Worm (Caenorhabditis elegans) whole organism, L1 larva: ENCODE results near the gene Y42A5A.5.

Source experiments
- C04F5.9 ChIP-seq: sonication (generic microtip); optimal IDR thresholded peaks from 2 replicates; lab custom pipeline; 2016; ENCODE audit warnings: missing genetic modification characterization, missing compliant biosample characterization
- C16A3.4 ChIP-seq: fragments of 150-350 bp; optimal IDR thresholded peaks from 2 replicates; lab custom pipeline; 2014; ENCODE audit warnings: missing biosample characterization, missing genetic modification characterization
- C34B4.2 ChIP-seq: sonication (generic microtip); optimal IDR thresholded peaks from 2 replicates; lab custom pipeline; 2017; ENCODE audit warnings: mild to moderate bottlenecking, missing genetic modification characterization, missing compliant biosample characterization
- Y116A8C.19 ChIP-seq: sonication (generic microtip); optimal IDR thresholded peaks from 2 replicates; lab custom pipeline; 2016; ENCODE audit warnings: missing compliant biosample characterization, missing genetic modification characterization, borderline replicate concordance
- aha-1 ChIP-seq: fragments of 150-350 bp; optimal IDR thresholded peaks from 2 replicates; lab custom pipeline; 2014; ENCODE audit warnings: missing biosample characterization, missing genetic modification characterization
- alr-1 ChIP-seq: fragments of 200-800 bp; sonication (Bioruptor generic); optimal IDR thresholded peaks from 2 replicates; lab custom pipeline; 2018; ENCODE audit warnings: borderline replicate concordance, mild to moderate bottlenecking, missing genetic modification characterization, missing compliant biosample characterization
- blmp-1 ChIP-seq: fragments of 150-350 bp; optimal IDR thresholded peaks from 2 replicates; lab custom pipeline; 2014; ENCODE audit warnings: missing biosample characterization, missing genetic modification characterization
- ceh-8 ChIP-seq: fragments of 200-800 bp; sonication (Bioruptor generic); optimal IDR thresholded peaks from 2 replicates; lab custom pipeline; 2018; ENCODE audit warnings: mild to moderate bottlenecking, missing genetic modification characterization, moderate library complexity, missing compliant biosample characterization
- ceh-88 ChIP-seq: fragments of 200-800 bp; sonication (Bioruptor generic); IDR thresholded peaks from 2 replicates; pipeline ENCODE4 v1.3.6; 2022; ENCODE audit warnings: missing genetic modification characterization, missing compliant biosample characterization
- ceh-90 ChIP-seq: sonication (generic microtip); optimal IDR thresholded peaks from 2 replicates; lab custom pipeline; 2016; ENCODE audit warnings: missing genetic modification characterization, missing compliant biosample characterization
- dpl-1 ChIP-seq, 3 experiments: fragments of 150-350 bp in 2 of 3; sonication (generic microtip) in 1 of 3; optimal IDR thresholded peaks; 2 replicates each; lab custom pipeline; 2014 to 2017; ENCODE audit warnings: missing biosample characterization in 3 of 3, missing genetic modification characterization in 3 of 3, missing genetic modification reagents in 3 of 3
- dsc-1 ChIP-seq: sonication (generic microtip); optimal IDR thresholded peaks from 2 replicates; lab custom pipeline; 2016; ENCODE audit warnings: mild to moderate bottlenecking, missing genetic modification characterization, missing compliant biosample characterization
- elt-3 ChIP-seq, 6 experiments: fragments of 150-350 bp in 1 of 6; sonication (generic microtip); optimal IDR thresholded peaks; 2 replicates each; lab custom pipeline; 2017 to 2018; ENCODE audit warnings: missing biosample characterization in 6 of 6, missing genetic modification characterization in 6 of 6, inconsistent platforms in 1 of 6
- ets-5 ChIP-seq: fragments of 200-800 bp; sonication (Bioruptor generic); IDR thresholded peaks from 2 replicates; pipeline ENCODE4 v1.3.6; 2022; ENCODE audit warnings: missing genetic modification characterization, missing compliant biosample characterization
- fkh-8 ChIP-seq: sonication (generic microtip); optimal IDR thresholded peaks from 2 replicates; lab custom pipeline; 2016; ENCODE audit warnings: mild to moderate bottlenecking, missing genetic modification characterization, missing compliant biosample characterization
- grh-1 ChIP-seq: fragments of 200-800 bp; sonication (Bioruptor generic); IDR thresholded peaks from 2 replicates; pipeline ENCODE4 v1.3.6; 2022; ENCODE audit warnings: missing genetic modification reagents, missing genetic modification characterization, missing compliant biosample characterization
- hlh-17 ChIP-seq: fragments of 200-800 bp; sonication (Bioruptor generic); optimal IDR thresholded peaks from 2 replicates; lab custom pipeline; 2018; ENCODE audit warnings: missing genetic modification characterization, mild to moderate bottlenecking, missing compliant biosample characterization, moderate library complexity, borderline replicate concordance
- hpl-2 ChIP-seq: fragments of 150-350 bp; optimal IDR thresholded peaks from 2 replicates; lab custom pipeline; 2014; ENCODE audit warnings: missing biosample characterization, missing genetic modification reagents, missing genetic modification characterization
- irx-1 ChIP-seq: sonication (generic microtip); optimal IDR thresholded peaks from 2 replicates; lab custom pipeline; 2016; ENCODE audit warnings: missing genetic modification characterization, missing compliant biosample characterization
- isw-1 ChIP-seq: fragments of 200-800 bp; sonication (Bioruptor generic); IDR thresholded peaks from 2 replicates; pipeline ENCODE4 v1.3.6; 2022; ENCODE audit warnings: missing genetic modification characterization, missing compliant biosample characterization
- jun-1 ChIP-seq: fragments of 150-350 bp; optimal IDR thresholded peaks from 2 replicates; lab custom pipeline; 2014; ENCODE audit warnings: missing biosample characterization, missing genetic modification reagents, missing genetic modification characterization
- lin-14 ChIP-seq: fragments of 200-800 bp; sonication (Bioruptor generic); optimal IDR thresholded peaks from 2 replicates; lab custom pipeline; 2018; ENCODE audit warnings: mild to moderate bottlenecking, missing genetic modification characterization, moderate library complexity, missing compliant biosample characterization
- lin-35 ChIP-seq, 2 experiments: fragments of 150-350 bp; optimal IDR thresholded peaks; 2 replicates each; lab custom pipeline; 2014; ENCODE audit warnings: missing biosample characterization in 2 of 2, missing genetic modification characterization in 2 of 2, missing genetic modification reagents in 2 of 2
- lir-3 ChIP-seq: sonication (generic microtip); optimal IDR thresholded peaks from 2 replicates; lab custom pipeline; 2016; ENCODE audit warnings: mild to moderate bottlenecking, missing genetic modification characterization, moderate library complexity, missing compliant biosample characterization; ENCODE audit not compliant: poor library complexity
- mab-9 ChIP-seq: fragments of 200-800 bp; sonication (Bioruptor generic); IDR thresholded peaks from 2 replicates; pipeline ENCODE4 v1.3.6; 2022; ENCODE audit warnings: missing genetic modification reagents, missing genetic modification characterization, missing compliant biosample characterization
- mep-1 ChIP-seq: fragments of 150-350 bp; optimal IDR thresholded peaks from 2 replicates; lab custom pipeline; 2014; ENCODE audit warnings: missing biosample characterization, missing genetic modification characterization
- nhr-19 ChIP-seq: fragments of 200-800 bp; sonication (Bioruptor generic); conservative IDR thresholded peaks from 2 replicates; pipeline ENCODE4 v1.3.6; 2022; ENCODE audit warnings: missing genetic modification characterization, missing compliant biosample characterization
- nhr-20 ChIP-seq: sonication (generic microtip); optimal IDR thresholded peaks from 2 replicates; lab custom pipeline; 2016; ENCODE audit warnings: mild to moderate bottlenecking, missing genetic modification characterization, missing compliant biosample characterization
- nhr-237 ChIP-seq: fragments of 150-350 bp; optimal IDR thresholded peaks from 2 replicates; lab custom pipeline; 2014; ENCODE audit warnings: missing biosample characterization, missing genetic modification characterization
- nhr-47 ChIP-seq: sonication (generic microtip); optimal IDR thresholded peaks from 2 replicates; lab custom pipeline; 2016; ENCODE audit warnings: mild to moderate bottlenecking, missing genetic modification characterization, moderate library complexity, missing compliant biosample characterization
- nhr-71 ChIP-seq: sonication (generic microtip); optimal IDR thresholded peaks from 2 replicates; lab custom pipeline; 2016; ENCODE audit warnings: mild to moderate bottlenecking, missing genetic modification characterization, moderate library complexity, missing compliant biosample characterization
- nhr-77 ChIP-seq: fragments of 150-350 bp; optimal IDR thresholded peaks from 2 replicates; lab custom pipeline; 2014; ENCODE audit warnings: missing biosample characterization, missing genetic modification characterization
- nhr-84 ChIP-seq: sonication (generic microtip); optimal IDR thresholded peaks from 2 replicates; lab custom pipeline; 2017; ENCODE audit warnings: missing biosample characterization, missing genetic modification characterization
- rnt-1 ChIP-seq: sonication (generic microtip); optimal IDR thresholded peaks from 2 replicates; lab custom pipeline; 2016; ENCODE audit warnings: mild to moderate bottlenecking, missing genetic modification characterization, moderate library complexity, missing compliant biosample characterization
- snpc-4 ChIP-seq: fragments of 150-350 bp; optimal IDR thresholded peaks from 2 replicates; lab custom pipeline; 2014; ENCODE audit warnings: missing biosample characterization, missing genetic modification characterization
- sup-37 ChIP-seq: fragments of 200-800 bp; sonication (Bioruptor generic); optimal IDR thresholded peaks from 2 replicates; lab custom pipeline; 2018; ENCODE audit warnings: mild to moderate bottlenecking, missing genetic modification characterization, missing compliant biosample characterization
- swsn-7 ChIP-seq: sonication (generic microtip); optimal IDR thresholded peaks from 2 replicates; lab custom pipeline; 2016; ENCODE audit warnings: missing genetic modification characterization, missing compliant biosample characterization
- tbx-2 ChIP-seq: sonication (generic microtip); optimal IDR thresholded peaks from 2 replicates; lab custom pipeline; 2016; ENCODE audit warnings: missing genetic modification characterization, missing compliant biosample characterization
- tlp-1 ChIP-seq: fragments of 150-350 bp; optimal IDR thresholded peaks from 2 replicates; lab custom pipeline; 2014; ENCODE audit warnings: missing biosample characterization, missing genetic modification characterization
- unc-86 ChIP-seq: sonication (generic microtip); optimal IDR thresholded peaks from 2 replicates; lab custom pipeline; 2016; ENCODE audit warnings: missing genetic modification characterization, missing compliant biosample characterization
- unc-98 ChIP-seq: fragments of 200-800 bp; sonication (Bioruptor generic); IDR thresholded peaks from 2 replicates; pipeline ENCODE4 v1.3.6; 2022; ENCODE audit warnings: missing genetic modification characterization, missing compliant biosample characterization
- vab-15 ChIP-seq: sonication (generic microtip); optimal IDR thresholded peaks from 2 replicates; lab custom pipeline; 2017; ENCODE audit warnings: missing genotype, mild to moderate bottlenecking, missing genetic modification characterization, missing compliant biosample characterization
- zag-1 ChIP-seq: fragments of 150-350 bp; optimal IDR thresholded peaks from 2 replicates; lab custom pipeline; 2014; ENCODE audit warnings: missing biosample characterization, missing genetic modification characterization
- ztf-4 ChIP-seq: fragments of 150-350 bp; optimal IDR thresholded peaks from 2 replicates; lab custom pipeline; 2014; ENCODE audit warnings: missing biosample characterization, missing genetic modification characterization

The Y42A5A.5 gene

DNA sequence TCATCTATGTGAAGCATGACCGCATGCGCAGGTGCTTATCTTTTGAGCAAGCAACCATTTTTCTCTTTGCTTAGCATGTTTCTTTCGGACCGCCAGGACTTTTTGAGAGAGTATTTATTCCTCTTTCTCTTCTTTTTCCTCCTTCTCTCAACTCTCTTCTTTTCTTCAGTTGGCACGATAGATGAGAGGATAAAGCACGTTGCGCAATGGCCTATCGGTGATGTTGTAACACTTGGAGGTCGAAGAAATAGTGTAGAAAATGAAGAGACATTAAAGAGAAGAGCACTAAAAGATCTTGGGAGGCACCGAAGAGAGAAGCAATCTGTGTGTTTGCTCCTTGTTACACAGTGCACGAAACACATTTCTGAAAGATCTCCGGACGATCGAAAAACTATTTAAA is 25.9 kb downstream of the Y42A5A.5 start (continued):
- TF ChIP-seq ets-5, result no peak
- peak in 1 of 2 experiments; percentile 10 for TF ChIP-seq lin-35 (GFP tag; optimal IDR thresholded peaks at IDR 0.05; lab: Kevin White, UChicago)
- TF ChIP-seq zag-1, result no peak
- TF ChIP-seq grh-1 (GFP tag; lab: Robert Waterston, UW), result no peak
- no peak for TF ChIP-seq ceh-90 (tag; lab: Kevin White, UChicago)
- TF ChIP-seq rnt-1 (tag; lab: Kevin White, UChicago), result peak; percentile 84
- TF ChIP-seq nhr-77 (tag; lab: Kevin White, UChicago), result peak; percentile 66
- TF ChIP-seq hpl-2 (GFP tag; lab: Kevin White, UChicago), result no peak
- TF ChIP-seq isw-1 (GFP tag; lab: Robert Waterston, UW), result no peak
- TF ChIP-seq C34B4.2 (tag; lab: Kevin White, UChicago), result no peak
- TF ChIP-seq lir-3, result no peak
- no peak for TF ChIP-seq ceh-88 (GFP tag; lab: Robert Waterston, UW)
- TF ChIP-seq sup-37 (GFP tag; lab: Kevin White, UChicago), result peak; percentile 28
- TF ChIP-seq snpc-4 (tag; lab: Kevin White, UChicago), result no peak
- TF ChIP-seq blmp-1 (tag; lab: Kevin White, UChicago), result no peak
- no peak for TF ChIP-seq mab-9 (GFP tag; lab: Robert Waterston, UW)
- TF ChIP-seq mep-1 (tag; lab: Kevin White, UChicago), result peak; percentile 49
- peak; percentile 35 for TF ChIP-seq irx-1 (tag; lab: Kevin White, UChicago)
- no peak for TF ChIP-seq C04F5.9
- no peak for TF ChIP-seq alr-1 (tag; lab: Kevin White, UChicago)
- no peak for TF ChIP-seq ztf-4 (tag; lab: Kevin White, UChicago)
- TF ChIP-seq nhr-47 (tag; lab: Kevin White, UChicago), result peak; percentile 23
- no peak for TF ChIP-seq vab-15 (tag; lab: Kevin White, UChicago)
- no peak for TF ChIP-seq jun-1 (tag; lab: Kevin White, UChicago)
- TF ChIP-seq ceh-8, result no peak
- TF ChIP-seq tlp-1, result no peak
- no peak for TF ChIP-seq nhr-84 (tag; lab: Kevin White, UChicago)
- TF ChIP-seq nhr-20 (tag; lab: Kevin White, UChicago), result peak; percentile 47
- TF ChIP-seq tbx-2 (tag; lab: Kevin White, UChicago), result peak; percentile 67
- no peak for TF ChIP-seq unc-86 (tag; lab: Kevin White, UChicago)
- TF ChIP-seq swsn-7, result peak; percentile 49
- no peak for TF ChIP-seq hlh-17 (GFP tag; lab: Kevin White, UChicago)
- TF ChIP-seq unc-98, result no peak
- TF ChIP-seq dsc-1, result peak; percentile 79
- TF ChIP-seq aha-1 (tag; lab: Kevin White, UChicago), result no peak
- TF ChIP-seq fkh-8 (tag; lab: Kevin White, UChicago), result no peak
- TF ChIP-seq C16A3.4, result peak; percentile 11
- TF ChIP-seq elt-3 (tag; optimal IDR thresholded peaks at IDR 0.05; lab: Kevin White, UChicago), result no peak
- TF ChIP-seq nhr-19, result peak; percentile 67
- peak in 1 of 3 experiments; percentile 27 for TF ChIP-seq dpl-1 (GFP tag; optimal IDR thresholded peaks at IDR 0.05; lab: Kevin White, UChicago)
- peak; percentile 92 for TF ChIP-seq lin-14 (GFP tag; lab: Kevin White, UChicago)
- TF ChIP-seq nhr-71, result peak; percentile 80
- no peak for TF ChIP-seq nhr-237 (tag; lab: Kevin White, UChicago)
- no peak for TF ChIP-seq Y116A8C.19 (tag; lab: Kevin White, UChicago)
- TF ChIP-seq, all 84 proteins: peak for 26
